Worm (Caenorhabditis elegans) whole organism, early embryonic: ENCODE measurements around the gene C33F10.11.

ENCODE experiments used
- ama-1 ChIP-seq: fragments of 150-350 bp; optimal IDR thresholded peaks from 2 replicates; lab custom pipeline; 2014
- hmg-4 ChIP-seq: fragments of 200-800 bp; sonication (Bioruptor generic); optimal IDR thresholded peaks from 2 replicates; lab custom pipeline; 2018; ENCODE audit warnings: mild to moderate bottlenecking, missing genetic modification characterization, missing compliant biosample characterization
- scrt-1 ChIP-seq: fragments of 200-800 bp; sonication (Bioruptor generic); IDR thresholded peaks from 2 replicates; pipeline ENCODE4 v1.3.6; 2022; ENCODE audit warnings: missing genetic modification characterization, missing compliant biosample characterization
- tbx-11 ChIP-seq: fragments of 200-800 bp; sonication (Bioruptor generic); IDR thresholded peaks from 2 replicates; pipeline ENCODE4 v1.3.6; 2022; ENCODE audit warnings: missing genetic modification characterization, missing compliant biosample characterization
- tra-4 ChIP-seq: sonication (generic microtip); optimal IDR thresholded peaks from 2 replicates; lab custom pipeline; 2017; ENCODE audit warnings: missing genetic modification characterization, missing compliant biosample characterization

- TF ChIP-seq ama-1 (lab: Kevin White, UChicago) (no peak), tra-4 (tag; lab: Kevin White, UChicago) (no peak), hmg-4 (GFP tag; lab: Kevin White, UChicago) (no peak), tbx-11 (GFP tag; lab: Robert Waterston, UW) (no peak), scrt-1 (GFP tag; lab: Robert Waterston, UW) (no peak)
Observed at ce11 chrII:4827734-4828609, 6.7 kb downstream of the C33F10.11 start, which contains the start of the genes fbxb-88 and tbck-1.
